Fruit fly (Drosophila melanogaster) whole organism, prepupa: ENCODE data around the gene dati.

ENCODE experiments used
- Blimp-1 ChIP-seq: fragments of 200-800 bp; sonication (Bioruptor generic); optimal IDR thresholded peaks from 3 replicates; lab custom pipeline; 2017; ENCODE audit warnings: missing biosample characterization, missing genetic modification characterization, mild to moderate bottlenecking, moderate library complexity, missing genetic modification reagents
- CG10631 ChIP-seq: fragments of 200-800 bp; sonication (Bioruptor generic); optimal IDR thresholded peaks from 2 replicates; lab custom pipeline; 2016; ENCODE audit warnings: missing biosample characterization, missing genetic modification characterization
- CG10669 ChIP-seq: fragments of 200-800 bp; sonication (Bioruptor generic); optimal IDR thresholded peaks from 3 replicates; lab custom pipeline; 2018; ENCODE audit warnings: missing biosample characterization, mild to moderate bottlenecking, missing genetic modification characterization, moderate library complexity
- CG11294 ChIP-seq: fragments of 200-800 bp; sonication (Bioruptor generic); IDR thresholded peaks from 2 replicates; pipeline ENCODE4 v1.3.6; 2022; ENCODE audit warnings: missing biosample characterization, missing genetic modification characterization
- CG11762 ChIP-seq: fragments of 200-800 bp; sonication (Bioruptor generic); optimal IDR thresholded peaks from 3 replicates; lab custom pipeline; 2016; ENCODE audit warnings: missing biosample characterization, missing genetic modification characterization; ENCODE audit not compliant: insufficient read depth
- CG11902 ChIP-seq: fragments of 200-800 bp; sonication (Bioruptor generic); optimal IDR thresholded peaks from 3 replicates; lab custom pipeline; 2016; ENCODE audit warnings: missing biosample characterization, missing genetic modification characterization
- CG15336 ChIP-seq: fragments of 200-800 bp; sonication (Bioruptor generic); IDR thresholded peaks from 2 replicates; pipeline ENCODE4 v1.3.6; 2022; ENCODE audit warnings: missing biosample characterization, missing genetic modification characterization
- CG1621 ChIP-seq: fragments of 200-800 bp; sonication (Bioruptor generic); optimal IDR thresholded peaks from 3 replicates; lab custom pipeline; 2018; ENCODE audit warnings: missing biosample characterization, mild to moderate bottlenecking, missing genetic modification characterization
- CG16779 ChIP-seq: fragments of 200-800 bp; sonication (Bioruptor generic); optimal IDR thresholded peaks from 3 replicates; lab custom pipeline; 2017; ENCODE audit warnings: missing biosample characterization, mild to moderate bottlenecking, missing genetic modification characterization
- CG3032 ChIP-seq: fragments of 200-800 bp; optimal IDR thresholded peaks from 2 replicates; lab custom pipeline; 2019; ENCODE audit warnings: missing biosample characterization, mild to moderate bottlenecking, missing genetic modification characterization, moderate library complexity
- CG32006 ChIP-seq: fragments of 200-800 bp; sonication (Bioruptor generic); optimal IDR thresholded peaks from 3 replicates; lab custom pipeline; 2017; ENCODE audit warnings: missing biosample characterization, mild to moderate bottlenecking, missing genetic modification characterization
- CG34406 ChIP-seq: fragments of 200-800 bp; sonication (Bioruptor generic); optimal IDR thresholded peaks from 3 replicates; lab custom pipeline; 2016; ENCODE audit warnings: missing biosample characterization, missing genetic modification characterization
- CG4318 ChIP-seq: fragments of 200-800 bp; sonication (Bioruptor generic); optimal IDR thresholded peaks from 3 replicates; lab custom pipeline; 2017; ENCODE audit warnings: missing biosample characterization, mild to moderate bottlenecking, missing genetic modification characterization
- CG6163 ChIP-seq: fragments of 200-800 bp; sonication (Bioruptor generic); IDR thresholded peaks from 3 replicates; pipeline ENCODE4 v1.3.6; 2022; ENCODE audit warnings: missing biosample characterization, missing genetic modification characterization
- CG6276 ChIP-seq: fragments of 200-800 bp; sonication (Bioruptor generic); optimal IDR thresholded peaks from 2 replicates; lab custom pipeline; 2017; ENCODE audit warnings: missing biosample characterization, mild to moderate bottlenecking, missing genetic modification characterization
- CG6792 ChIP-seq: fragments of 200-800 bp; sonication (Bioruptor generic); optimal IDR thresholded peaks from 3 replicates; lab custom pipeline; 2016; ENCODE audit warnings: missing biosample characterization, missing genetic modification characterization
- CG6808 ChIP-seq: fragments of 200-800 bp; sonication (Bioruptor generic); optimal IDR thresholded peaks from 3 replicates; lab custom pipeline; 2017; ENCODE audit warnings: missing biosample characterization, missing genetic modification characterization, mild to moderate bottlenecking, moderate library complexity, missing genetic modification reagents
- CG6854 ChIP-seq: fragments of 200-800 bp; sonication (Bioruptor generic); optimal IDR thresholded peaks from 2 replicates; lab custom pipeline; 2017; ENCODE audit warnings: missing biosample characterization, mild to moderate bottlenecking, missing genetic modification characterization
- CG7368 ChIP-seq: fragments of 200-800 bp; sonication (Bioruptor generic); optimal IDR thresholded peaks from 3 replicates; lab custom pipeline; 2016; ENCODE audit warnings: missing biosample characterization, missing genetic modification characterization
- CG8119 ChIP-seq: fragments of 200-800 bp; sonication (Bioruptor generic); IDR thresholded peaks from 3 replicates; pipeline ENCODE4 v1.3.6; 2022; ENCODE audit warnings: missing biosample characterization, missing genetic modification characterization
- CG8319 ChIP-seq: fragments of 200-800 bp; sonication (Bioruptor generic); optimal IDR thresholded peaks from 3 replicates; lab custom pipeline; 2016; ENCODE audit warnings: missing biosample characterization, missing genetic modification characterization
- CG8632 ChIP-seq: fragments of 200-800 bp; sonication (Bioruptor generic); optimal IDR thresholded peaks from 3 replicates; lab custom pipeline; 2016; ENCODE audit warnings: missing biosample characterization, missing genetic modification characterization
- CG9139 ChIP-seq: fragments of 200-800 bp; sonication (Bioruptor generic); optimal IDR thresholded peaks from 3 replicates; lab custom pipeline; 2017; ENCODE audit warnings: missing biosample characterization, mild to moderate bottlenecking, missing genetic modification characterization
- Eip75B ChIP-seq: fragments of 200-800 bp; sonication (Bioruptor generic); optimal IDR thresholded peaks from 3 replicates; lab custom pipeline; 2016; ENCODE audit warnings: missing biosample characterization, missing genetic modification characterization
- Eip78C ChIP-seq: fragments of 200-800 bp; sonication (Bioruptor generic); peaks from one replicate; lab custom pipeline; 2016; ENCODE audit warnings: missing biosample characterization, missing genetic modification characterization
- Eip93F ChIP-seq: fragments of 200-800 bp; sonication (Bioruptor generic); optimal IDR thresholded peaks from 2 replicates; lab custom pipeline; 2016; ENCODE audit warnings: missing biosample characterization, mild to moderate bottlenecking, missing genetic modification characterization
- Ets21C ChIP-seq: fragments of 200-800 bp; sonication (Bioruptor generic); optimal IDR thresholded peaks from 3 replicates; lab custom pipeline; 2016; ENCODE audit warnings: missing biosample characterization, missing genetic modification characterization
- Ets96B ChIP-seq: fragments of 200-800 bp; optimal IDR thresholded peaks from 2 replicates; lab custom pipeline; 2019; ENCODE audit warnings: missing biosample characterization, mild to moderate bottlenecking, missing genetic modification characterization, moderate library complexity
- Gug ChIP-seq: fragments of 200-800 bp; sonication (Bioruptor generic); IDR thresholded peaks from 2 replicates; pipeline ENCODE4 v1.3.6; 2022; ENCODE audit warnings: missing biosample characterization, missing genetic modification characterization
- Hr38 ChIP-seq: sonication (Bioruptor generic); optimal IDR thresholded peaks from 2 replicates; lab custom pipeline; 2016; ENCODE audit warnings: missing biosample characterization, missing genetic modification characterization
- Hr39 ChIP-seq: fragments of 200-800 bp; sonication (Bioruptor generic); optimal IDR thresholded peaks from 2 replicates; lab custom pipeline; 2016; ENCODE audit warnings: missing biosample characterization, missing genetic modification characterization
- Hr4 ChIP-seq: fragments of 200-800 bp; sonication (Bioruptor generic); optimal IDR thresholded peaks from 3 replicates; lab custom pipeline; 2016; ENCODE audit warnings: missing biosample characterization, missing genetic modification characterization
- Lpt ChIP-seq: fragments of 200-800 bp; sonication (Bioruptor generic); optimal IDR thresholded peaks from 3 replicates; lab custom pipeline; 2016; ENCODE audit warnings: missing biosample characterization, missing genetic modification characterization
- Met ChIP-seq: fragments of 200-800 bp; sonication (Bioruptor generic); optimal IDR thresholded peaks from 3 replicates; lab custom pipeline; 2016; ENCODE audit warnings: missing biosample characterization, missing genetic modification characterization
- Sox102F ChIP-seq: fragments of 200-800 bp; sonication (Bioruptor generic); optimal IDR thresholded peaks from 2 replicates; lab custom pipeline; 2016; ENCODE audit warnings: missing biosample characterization, mild to moderate bottlenecking, missing genetic modification characterization
- Sox14 ChIP-seq: fragments of 200-800 bp; sonication (Bioruptor generic); optimal IDR thresholded peaks from 3 replicates; lab custom pipeline; 2016; ENCODE audit warnings: missing biosample characterization, missing genetic modification characterization
- Sox15 ChIP-seq: fragments of 200-800 bp; sonication (Bioruptor generic); optimal IDR thresholded peaks from 3 replicates; lab custom pipeline; 2016; ENCODE audit warnings: missing biosample characterization, missing genetic modification characterization
- acj6 ChIP-seq: fragments of 200-800 bp; sonication (Bioruptor generic); optimal IDR thresholded peaks from 3 replicates; lab custom pipeline; 2016; ENCODE audit warnings: missing biosample characterization, missing genetic modification characterization
- cyc ChIP-seq: fragments of 200-800 bp; sonication (Bioruptor generic); optimal IDR thresholded peaks from 3 replicates; lab custom pipeline; 2016; ENCODE audit warnings: missing biosample characterization, missing genetic modification characterization
- dac ChIP-seq: fragments of 200-800 bp; sonication (Bioruptor generic); optimal IDR thresholded peaks from 2 replicates; lab custom pipeline; 2017; ENCODE audit warnings: missing biosample characterization, mild to moderate bottlenecking, missing genetic modification characterization
- dsx ChIP-seq: fragments of 200-800 bp; optimal IDR thresholded peaks from 3 replicates; lab custom pipeline; 2019; ENCODE audit warnings: missing biosample characterization, mild to moderate bottlenecking, missing genetic modification characterization, moderate library complexity; ENCODE audit not compliant: poor library complexity, severe bottlenecking
- eg ChIP-seq: fragments of 200-800 bp; sonication (Bioruptor generic); IDR thresholded peaks from 3 replicates; pipeline ENCODE4 v1.3.6; 2022; ENCODE audit warnings: missing biosample characterization, missing genetic modification characterization
- esn ChIP-seq: fragments of 200-800 bp; sonication (Bioruptor generic); optimal IDR thresholded peaks from 2 replicates; lab custom pipeline; 2016; ENCODE audit warnings: missing biosample characterization, mild to moderate bottlenecking, missing genetic modification characterization, moderate library complexity
- fd59A ChIP-seq: fragments of 200-800 bp; sonication (Bioruptor generic); optimal IDR thresholded peaks from 2 replicates; lab custom pipeline; 2017; ENCODE audit warnings: missing biosample characterization, mild to moderate bottlenecking, missing genetic modification characterization, missing genetic modification reagents
- fd85E ChIP-seq: fragments of 200-800 bp; sonication (Bioruptor generic); optimal IDR thresholded peaks from 3 replicates; lab custom pipeline; 2016; ENCODE audit warnings: missing biosample characterization, missing genetic modification characterization
- net ChIP-seq: fragments of 200-800 bp; sonication (Bioruptor generic); optimal IDR thresholded peaks from 3 replicates; lab custom pipeline; 2016; ENCODE audit warnings: missing biosample characterization, missing genetic modification characterization
- pdm3 ChIP-seq: fragments of 200-800 bp; sonication (Bioruptor generic); optimal IDR thresholded peaks from 3 replicates; lab custom pipeline; 2016; ENCODE audit warnings: missing biosample characterization, missing genetic modification characterization
- salr ChIP-seq, 2 experiments: fragments of 200-800 bp; sonication (Bioruptor generic); optimal IDR thresholded peaks; 3 replicates each; lab custom pipeline; 2016 to 2018; ENCODE audit warnings: missing biosample characterization in 2 of 2, missing genetic modification characterization in 2 of 2, mild to moderate bottlenecking in 1 of 2
- ss ChIP-seq, 2 experiments: fragments of 200-800 bp; sonication (Bioruptor generic); optimal IDR thresholded peaks; 2 replicates in 1 of 2; 3 replicates in 1 of 2; lab custom pipeline; 2017 to 2018; ENCODE audit warnings: mild to moderate bottlenecking in 2 of 2, missing biosample characterization in 2 of 2, missing genetic modification characterization in 2 of 2, moderate library complexity in 1 of 2
- svp ChIP-seq: fragments of 200-800 bp; sonication (Bioruptor generic); peaks from one replicate; lab custom pipeline; 2016; ENCODE audit warnings: missing biosample characterization, missing genetic modification characterization
- topi ChIP-seq: fragments of 200-800 bp; sonication (Bioruptor generic); optimal IDR thresholded peaks from 3 replicates; lab custom pipeline; 2016; ENCODE audit warnings: missing biosample characterization, missing genetic modification characterization

Gene dati

DNA sequence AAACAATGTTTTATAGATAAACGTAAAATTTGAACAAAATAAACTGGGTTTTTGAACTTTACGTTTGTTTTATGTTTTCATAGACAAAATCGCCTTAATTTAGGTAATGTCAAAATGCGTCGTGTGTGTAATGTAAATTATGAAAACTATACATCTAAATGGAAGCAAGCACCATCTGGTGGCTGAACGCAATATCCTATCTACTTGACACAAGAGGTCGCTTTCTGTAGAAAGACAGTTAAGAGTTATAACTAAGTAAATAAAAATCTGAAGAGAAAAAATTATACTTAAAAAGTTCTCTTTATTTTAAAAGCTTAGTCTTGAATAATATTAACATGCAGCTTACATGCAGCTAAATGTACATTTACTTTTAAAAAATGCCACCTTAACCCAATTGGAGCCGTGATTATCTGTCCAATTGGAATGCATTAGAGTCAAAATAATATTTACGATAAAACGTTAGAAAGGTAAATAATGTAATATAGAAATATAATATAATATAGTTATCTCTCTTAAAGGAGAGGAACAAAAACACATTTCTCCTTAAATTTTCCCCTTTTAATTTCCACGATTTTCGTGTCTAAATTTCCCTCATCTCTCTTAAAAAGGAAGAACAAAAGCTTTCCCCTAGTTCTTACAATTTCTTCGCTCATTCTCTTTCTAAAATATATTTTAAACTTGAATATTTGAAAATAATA, 29.4 kb upstream of the dati start:
- TF ChIP-seq topi (peak; percentile 86), eg (GFP tag; lab: Robert Waterston, UW) (no peak), CG8119 (GFP tag; lab: Robert Waterston, UW) (no peak), CG11294 (GFP tag; lab: Robert Waterston, UW) (no peak), Gug (GFP tag; lab: Robert Waterston, UW) (no peak), CG10669 (peak; percentile 47), CG3032 (tag; lab: Kevin White, UChicago) (peak; percentile 70), Hr38 (no peak), Hr4 (GFP tag; lab: Kevin White, UChicago) (peak; percentile 87), CG10631 (GFP tag; lab: Kevin White, UChicago) (peak; percentile 54), acj6 (GFP tag; lab: Kevin White, UChicago) (peak; percentile 84), CG7368 (GFP tag; lab: Kevin White, UChicago) (peak; percentile 70), Eip78C (GFP tag; lab: Kevin White, UChicago) (peak; percentile 91), CG6854 (GFP tag; lab: Kevin White, UChicago) (peak; percentile 0), pdm3 (peak; percentile 90), CG16779 (tag; lab: Kevin White, UChicago) (no peak), dac (peak; percentile 85), fd85E (no peak), Blimp-1 (GFP tag; lab: Kevin White, UChicago) (peak; percentile 11), salr (GFP tag; optimal IDR thresholded peaks at IDR 0.05; lab: Kevin White, UChicago) (peak in 1 of 2 experiments; percentile 44), svp (GFP tag; lab: Kevin White, UChicago) (no peak), CG6808 (GFP tag; lab: Kevin White, UChicago) (peak; percentile 57), cyc (peak; percentile 93), ss (GFP tag; optimal IDR thresholded peaks at IDR 0.05; lab: Kevin White, UChicago) (no peak), CG15336 (GFP tag; lab: Robert Waterston, UW) (no peak), Sox102F (GFP tag; lab: Kevin White, UChicago) (peak; percentile 79), Ets21C (GFP tag; lab: Kevin White, UChicago) (peak; percentile 80), Sox14 (GFP tag; lab: Kevin White, UChicago) (peak; percentile 79), fd59A (GFP tag; lab: Kevin White, UChicago) (peak; percentile 29), Ets96B (tag; lab: Kevin White, UChicago) (peak; percentile 59), Lpt (GFP tag; lab: Kevin White, UChicago) (peak; percentile 38), CG8632 (GFP tag; lab: Kevin White, UChicago) (peak; percentile 12), CG8319 (GFP tag; lab: Kevin White, UChicago) (peak; percentile 77), Eip75B (GFP tag; lab: Kevin White, UChicago) (peak; percentile 78), Met (peak; percentile 88), CG34406 (GFP tag; lab: Kevin White, UChicago) (peak; percentile 61), CG11902 (GFP tag; lab: Kevin White, UChicago) (peak; percentile 75), CG6792 (GFP tag; lab: Kevin White, UChicago) (peak; percentile 72), CG6276 (GFP tag; lab: Kevin White, UChicago) (no peak), Hr39 (GFP tag; lab: Kevin White, UChicago) (peak; percentile 89), CG9139 (GFP tag; lab: Kevin White, UChicago) (no peak), dsx (GFP tag; lab: Kevin White, UChicago) (no peak), Eip93F (GFP tag; lab: Kevin White, UChicago) (no peak), CG4318 (peak; percentile 21), CG6163 (no peak), net (GFP tag; lab: Kevin White, UChicago) (peak; percentile 56), CG11762 (GFP tag; lab: Kevin White, UChicago) (peak; percentile 57), CG32006 (no peak), CG1621 (tag; lab: Kevin White, UChicago) (no peak), Sox15 (GFP tag; lab: Kevin White, UChicago) (peak; percentile 50), esn (peak; percentile 88)
